Worm (Caenorhabditis elegans) whole organism, L3 larva: Measurements from ENCODE around the gene Y94H6A.12.

Experiments
- ZK546.5 ChIP-seq: sonication (generic microtip); optimal IDR thresholded peaks from 2 replicates; lab custom pipeline; 2017; ENCODE audit warnings: missing biosample characterization, missing genetic modification characterization
- ama-1 ChIP-seq: fragments of 150-350 bp; optimal IDR thresholded peaks from 2 replicates; lab custom pipeline; 2018
- ceh-28 ChIP-seq: fragments of 150-350 bp; optimal IDR thresholded peaks from 2 replicates; lab custom pipeline; 2014; ENCODE audit warnings: missing biosample characterization, missing genetic modification reagents, missing genetic modification characterization
- ceh-9 ChIP-seq: sonication (generic microtip); optimal IDR thresholded peaks from 2 replicates; lab custom pipeline; 2018; ENCODE audit warnings: missing biosample characterization, missing genetic modification characterization
- egl-27 ChIP-seq: sonication (generic microtip); optimal IDR thresholded peaks from 4 replicates; lab custom pipeline; 2017; ENCODE audit warnings: missing biosample characterization, missing genetic modification reagents, missing genetic modification characterization
- egl-5 ChIP-seq: fragments of 150-350 bp; optimal IDR thresholded peaks from 2 replicates; lab custom pipeline; 2017; ENCODE audit warnings: missing biosample characterization, missing genetic modification reagents, missing genetic modification characterization, inconsistent platforms
- elt-1 ChIP-seq: fragments of 150-350 bp; optimal IDR thresholded peaks from 2 replicates; lab custom pipeline; 2014; ENCODE audit warnings: missing biosample characterization, missing genetic modification characterization
- elt-2 ChIP-seq: sonication (generic microtip); optimal IDR thresholded peaks from 2 replicates; lab custom pipeline; 2016; ENCODE audit warnings: missing genetic modification reagents, mild to moderate bottlenecking, missing genetic modification characterization, missing compliant biosample characterization
- elt-3 ChIP-seq, 3 experiments: fragments of 150-350 bp in 1 of 3; sonication (generic microtip) in 2 of 3; optimal IDR thresholded peaks; 2 replicates in 2 of 3; 4 replicates in 1 of 3; lab custom pipeline; 2014 to 2017; ENCODE audit warnings: missing biosample characterization in 3 of 3, missing genetic modification characterization in 3 of 3
- fkh-10 ChIP-seq: sonication (generic microtip); optimal IDR thresholded peaks from 2 replicates; lab custom pipeline; 2017; ENCODE audit warnings: missing biosample characterization, missing genetic modification reagents, missing genetic modification characterization
- fkh-2 ChIP-seq: fragments of 150-350 bp; optimal IDR thresholded peaks from 2 replicates; lab custom pipeline; 2014; ENCODE audit warnings: missing biosample characterization, missing genetic modification reagents, missing genetic modification characterization
- hmg-11 ChIP-seq: sonication (generic microtip); optimal IDR thresholded peaks from 2 replicates; lab custom pipeline; 2016; ENCODE audit warnings: missing genetic modification characterization, missing compliant biosample characterization
- jun-1 ChIP-seq: fragments of 150-350 bp; optimal IDR thresholded peaks from 2 replicates; lab custom pipeline; 2014; ENCODE audit warnings: missing biosample characterization, missing genetic modification reagents, missing genetic modification characterization
- lin-15B ChIP-seq: fragments of 150-350 bp; optimal IDR thresholded peaks from 2 replicates; lab custom pipeline; 2014; ENCODE audit warnings: missing biosample characterization, missing genetic modification characterization
- lin-39 ChIP-seq: fragments of 150-350 bp; optimal IDR thresholded peaks from 2 replicates; lab custom pipeline; 2018; ENCODE audit warnings: missing biosample characterization, missing genetic modification reagents, missing genetic modification characterization
- lsy-12 ChIP-seq: sonication (generic microtip); optimal IDR thresholded peaks from 2 replicates; lab custom pipeline; 2016; ENCODE audit warnings: mild to moderate bottlenecking, missing genetic modification characterization, missing compliant biosample characterization
- mdl-1 ChIP-seq: fragments of 150-350 bp; optimal IDR thresholded peaks from 2 replicates; lab custom pipeline; 2014; ENCODE audit warnings: missing biosample characterization, missing genetic modification characterization
- mml-1 ChIP-seq: fragments of 150-350 bp; sonication (generic microtip); optimal IDR thresholded peaks from 3 replicates; lab custom pipeline; 2014; ENCODE audit warnings: missing biosample characterization, missing genetic modification characterization
- nfya-1 ChIP-seq: sonication (generic microtip); optimal IDR thresholded peaks from 2 replicates; lab custom pipeline; 2017; ENCODE audit warnings: missing genetic modification characterization, mild to moderate bottlenecking, missing compliant biosample characterization, antibody characterized with exemption, moderate library complexity; ENCODE audit not compliant: insufficient read depth
- nhr-11 ChIP-seq: fragments of 150-350 bp; optimal IDR thresholded peaks from 2 replicates; lab custom pipeline; 2014; ENCODE audit warnings: missing biosample characterization, missing genetic modification characterization
- nhr-12 ChIP-seq: fragments of 150-350 bp; optimal IDR thresholded peaks from 2 replicates; lab custom pipeline; 2014; ENCODE audit warnings: missing biosample characterization, missing genetic modification characterization
- nhr-23 ChIP-seq: fragments of 150-350 bp; optimal IDR thresholded peaks from 2 replicates; lab custom pipeline; 2014; ENCODE audit warnings: missing biosample characterization, missing genetic modification reagents, missing genetic modification characterization
- nhr-237 ChIP-seq: fragments of 150-350 bp; optimal IDR thresholded peaks from 2 replicates; lab custom pipeline; 2014; ENCODE audit warnings: missing biosample characterization, missing genetic modification characterization
- nhr-25 ChIP-seq: sonication (generic microtip); optimal IDR thresholded peaks from 2 replicates; lab custom pipeline; 2017; ENCODE audit warnings: missing biosample characterization, missing genetic modification characterization
- nhr-28 ChIP-seq: fragments of 150-350 bp; optimal IDR thresholded peaks from 2 replicates; lab custom pipeline; 2014; ENCODE audit warnings: missing biosample characterization, missing genetic modification characterization
- nhr-43 ChIP-seq: sonication (generic microtip); optimal IDR thresholded peaks from 2 replicates; lab custom pipeline; 2016; ENCODE audit warnings: mild to moderate bottlenecking, missing genetic modification characterization, missing compliant biosample characterization; ENCODE audit not compliant: poor library complexity, severe bottlenecking
- nhr-67 ChIP-seq: fragments of 150-350 bp; optimal IDR thresholded peaks from 2 replicates; lab custom pipeline; 2014; ENCODE audit warnings: missing biosample characterization, missing genetic modification characterization
- nhr-76 ChIP-seq: fragments of 150-350 bp; sonication (generic microtip); optimal IDR thresholded peaks from 5 replicates; lab custom pipeline; 2014; ENCODE audit warnings: missing biosample characterization, missing genetic modification characterization
- nhr-77 ChIP-seq: fragments of 150-350 bp; optimal IDR thresholded peaks from 2 replicates; lab custom pipeline; 2014; ENCODE audit warnings: missing biosample characterization, missing genetic modification characterization
- pha-4 ChIP-seq: fragments of 150-350 bp; optimal IDR thresholded peaks from 2 replicates; lab custom pipeline; 2014; ENCODE audit warnings: missing biosample characterization, missing genetic modification reagents, missing genetic modification characterization
- pqm-1 ChIP-seq: fragments of 150-350 bp; optimal IDR thresholded peaks from 2 replicates; lab custom pipeline; 2017; ENCODE audit warnings: missing biosample characterization, missing genetic modification characterization, inconsistent platforms
- sea-2 ChIP-seq: fragments of 150-350 bp; sonication (generic microtip); optimal IDR thresholded peaks from 4 replicates; lab custom pipeline; 2014; ENCODE audit warnings: missing biosample characterization, missing genetic modification reagents, missing genetic modification characterization
- skn-1 ChIP-seq: fragments of 150-350 bp; optimal IDR thresholded peaks from 2 replicates; lab custom pipeline; 2014; ENCODE audit warnings: missing biosample characterization, missing genetic modification characterization
- snpc-4 ChIP-seq: fragments of 150-350 bp; optimal IDR thresholded peaks from 2 replicates; lab custom pipeline; 2014; ENCODE audit warnings: missing biosample characterization, missing genetic modification characterization
- tbx-2 ChIP-seq: sonication (generic microtip); optimal IDR thresholded peaks from 2 replicates; lab custom pipeline; 2016; ENCODE audit warnings: mild to moderate bottlenecking, missing genetic modification characterization, missing compliant biosample characterization
- unc-39 ChIP-seq: sonication (generic microtip); optimal IDR thresholded peaks from 4 replicates; lab custom pipeline; 2017; ENCODE audit warnings: missing biosample characterization, missing genetic modification characterization
- zag-1 ChIP-seq: fragments of 150-350 bp; optimal IDR thresholded peaks from 2 replicates; lab custom pipeline; 2014; ENCODE audit warnings: missing biosample characterization, missing genetic modification characterization
- ztf-11 ChIP-seq: fragments of 150-350 bp; optimal IDR thresholded peaks from 2 replicates; lab custom pipeline; 2014; ENCODE audit warnings: missing biosample characterization, missing genetic modification characterization

The Y94H6A.12 gene

DNA sequence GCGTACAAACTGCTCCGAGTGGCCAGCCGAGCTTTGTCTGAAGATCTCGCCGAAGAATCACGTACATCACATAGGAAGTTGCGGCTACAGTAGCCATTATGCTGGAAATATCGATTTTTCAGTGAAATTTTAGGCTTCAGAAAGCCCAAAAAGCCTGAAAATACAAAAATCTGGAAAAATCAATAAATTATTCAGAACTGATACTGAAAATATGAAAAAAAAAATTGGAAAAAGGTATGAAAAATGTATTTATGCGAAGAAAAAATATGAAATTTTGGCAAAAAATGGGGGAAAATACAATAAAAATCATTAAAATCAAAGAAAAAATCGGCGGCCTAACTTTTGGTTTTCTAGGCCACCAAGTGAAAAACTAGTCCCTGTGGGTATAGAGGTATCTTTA is at the start of gene Y94H6A.12:
TSS of gene Y94H6A.12 (minus strand) at position 101 of the 400 bp plus-strand sequence.
- TF ChIP-seq lin-39 (tag; lab: Kevin White, UChicago) (no peak), nhr-28 (tag; lab: Kevin White, UChicago) (no peak), ama-1 (lab: Kevin White, UChicago) (no peak), hmg-11 (no peak), nhr-11 (tag; lab: Kevin White, UChicago) (no peak), nhr-76 (tag; lab: Kevin White, UChicago) (no peak), nhr-12 (tag; lab: Kevin White, UChicago) (no peak), nhr-237 (tag; lab: Kevin White, UChicago) (no peak), mdl-1 (tag; lab: Kevin White, UChicago) (no peak), mml-1 (no peak), ceh-28 (tag; lab: Kevin White, UChicago) (no peak), nhr-23 (tag; lab: Kevin White, UChicago) (no peak), egl-5 (tag; lab: Kevin White, UChicago) (no peak), nhr-67 (tag; lab: Kevin White, UChicago) (no peak), lsy-12 (tag; lab: Kevin White, UChicago) (no peak)

DNA sequence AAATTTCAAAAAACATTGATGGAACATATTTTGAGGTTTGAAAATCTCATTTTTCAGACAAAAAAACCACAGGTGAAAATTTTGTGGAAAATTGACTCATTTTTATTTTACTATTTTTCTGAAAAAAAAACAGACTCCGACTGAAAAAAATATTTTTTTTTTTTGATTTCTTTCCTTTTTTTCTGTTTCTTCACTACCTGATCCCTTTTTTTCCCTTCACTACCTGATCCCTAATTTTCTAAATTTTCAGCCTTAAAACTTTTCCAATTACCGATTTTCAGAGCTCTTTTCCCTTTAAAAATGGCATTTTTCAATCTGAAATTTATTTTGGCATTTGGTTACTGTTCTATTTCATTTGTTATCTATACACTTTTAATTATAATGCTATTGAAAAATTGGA is 49.5 kb upstream of the Y94H6A.12 start, which contains the start of gene Y54G2A.77:
TSS of gene Y54G2A.77 (plus strand) at position 301 of the 400 bp plus-strand sequence.
- TF ChIP-seq snpc-4 (tag; lab: Kevin White, UChicago) (no peak), nfya-1 (tag; lab: Kevin White, UChicago) (no peak), elt-3 (tag; optimal IDR thresholded peaks at IDR 0.05; lab: Kevin White, UChicago) (no peak), nhr-77 (tag; lab: Kevin White, UChicago) (no peak), lsy-12 (tag; lab: Kevin White, UChicago) (no peak), ZK546.5 (tag; lab: Kevin White, UChicago) (no peak), lin-15B (tag; lab: Kevin White, UChicago) (no peak), pqm-1 (tag; lab: Kevin White, UChicago) (no peak)

DNA sequence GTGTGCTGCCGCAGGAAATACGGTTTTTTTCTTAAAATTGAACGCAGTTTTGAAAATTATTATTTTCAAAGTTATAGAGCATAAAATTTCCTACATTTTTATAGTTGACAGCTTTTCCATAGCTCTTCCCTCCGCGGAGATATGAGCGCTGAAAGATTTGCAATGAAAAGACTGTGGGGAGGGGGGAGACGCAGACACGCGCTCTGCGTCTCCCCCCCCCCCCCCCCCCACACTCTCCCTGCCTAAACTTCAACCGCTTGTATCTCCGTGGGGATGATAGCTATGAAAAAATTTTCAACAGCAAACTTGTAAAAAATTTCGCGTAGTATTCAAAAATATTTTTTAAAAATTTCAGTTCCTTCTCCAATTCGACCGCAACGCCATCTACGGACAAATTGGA is 48.6 kb upstream of the Y94H6A.12 start:
- TF ChIP-seq nfya-1 (tag; lab: Kevin White, UChicago), result no peak
- no peak for TF ChIP-seq nhr-43 (tag; lab: Kevin White, UChicago)
- TF ChIP-seq ZK546.5 (tag; lab: Kevin White, UChicago), result no peak
- TF ChIP-seq fkh-2, result no peak
- no peak for TF ChIP-seq elt-2 (tag; lab: Kevin White, UChicago)
- no peak for TF ChIP-seq nhr-23 (tag; lab: Kevin White, UChicago)
- TF ChIP-seq nhr-67 (tag; lab: Kevin White, UChicago), result no peak
- TF ChIP-seq nhr-11 (tag; lab: Kevin White, UChicago), result no peak
- no peak for TF ChIP-seq mdl-1 (tag; lab: Kevin White, UChicago)
- no peak for TF ChIP-seq elt-1 (tag; lab: Kevin White, UChicago)
- TF ChIP-seq hmg-11, result no peak
- TF ChIP-seq snpc-4 (tag; lab: Kevin White, UChicago), result no peak
- TF ChIP-seq ztf-11 (tag; lab: Kevin White, UChicago), result no peak
- no peak for TF ChIP-seq tbx-2
- TF ChIP-seq sea-2, result no peak
- no peak for TF ChIP-seq pha-4
- TF ChIP-seq nhr-25, result no peak
- no peak for TF ChIP-seq egl-5 (tag; lab: Kevin White, UChicago)
- TF ChIP-seq, all 47 proteins: peak for 0

DNA sequence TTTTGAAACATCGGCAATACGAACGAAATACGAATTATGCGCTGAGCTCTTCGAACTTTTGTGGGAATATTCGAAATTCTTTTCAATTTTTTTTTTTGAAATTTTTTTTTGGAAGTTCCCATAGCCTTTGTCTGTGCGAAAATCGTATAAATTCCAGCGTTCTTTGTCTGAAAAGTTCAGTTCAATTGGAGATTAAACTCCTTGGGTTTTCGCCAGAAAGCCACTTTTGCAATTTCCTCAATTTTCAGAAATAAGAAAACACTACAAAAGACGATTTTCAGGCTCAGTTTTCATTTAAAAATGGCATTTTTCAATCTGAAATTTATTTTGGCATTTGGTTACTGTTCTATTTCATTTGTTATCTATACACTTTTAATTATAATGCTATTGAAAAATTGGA is 46.3 kb upstream of the Y94H6A.12 start, which contains the start of gene Y54G2A.38:
TSS of gene Y54G2A.38 (plus strand) at position 301 of the 400 bp plus-strand sequence.
- TF ChIP-seq ama-1 (lab: Kevin White, UChicago), result no peak
- TF ChIP-seq nhr-11 (tag; lab: Kevin White, UChicago), result no peak
- TF ChIP-seq egl-27 (tag; lab: Kevin White, UChicago), result no peak
- TF ChIP-seq pqm-1 (tag; lab: Kevin White, UChicago), result no peak
- TF ChIP-seq nhr-67 (tag; lab: Kevin White, UChicago), result no peak
- TF ChIP-seq ceh-9 (tag; lab: Kevin White, UChicago), result no peak
- TF ChIP-seq elt-1 (tag; lab: Kevin White, UChicago), result no peak
- no peak for TF ChIP-seq elt-2 (tag; lab: Kevin White, UChicago)
- no peak for TF ChIP-seq lsy-12 (tag; lab: Kevin White, UChicago)
- no peak for TF ChIP-seq unc-39 (tag; lab: Kevin White, UChicago)
- TF ChIP-seq zag-1 (tag; lab: Kevin White, UChicago), result no peak
- TF ChIP-seq jun-1 (tag; lab: Kevin White, UChicago), result no peak
- TF ChIP-seq nhr-28 (tag; lab: Kevin White, UChicago), result no peak
- no peak for TF ChIP-seq fkh-10
- TF ChIP-seq ZK546.5 (tag; lab: Kevin White, UChicago), result no peak
- TF ChIP-seq skn-1, result no peak
- no peak for TF ChIP-seq nfya-1 (tag; lab: Kevin White, UChicago)
- TF ChIP-seq, all 47 proteins: peak for 0
